Worm (Caenorhabditis elegans): Measurements from ENCODE around the gene Y53F4B.43.

DNA sequence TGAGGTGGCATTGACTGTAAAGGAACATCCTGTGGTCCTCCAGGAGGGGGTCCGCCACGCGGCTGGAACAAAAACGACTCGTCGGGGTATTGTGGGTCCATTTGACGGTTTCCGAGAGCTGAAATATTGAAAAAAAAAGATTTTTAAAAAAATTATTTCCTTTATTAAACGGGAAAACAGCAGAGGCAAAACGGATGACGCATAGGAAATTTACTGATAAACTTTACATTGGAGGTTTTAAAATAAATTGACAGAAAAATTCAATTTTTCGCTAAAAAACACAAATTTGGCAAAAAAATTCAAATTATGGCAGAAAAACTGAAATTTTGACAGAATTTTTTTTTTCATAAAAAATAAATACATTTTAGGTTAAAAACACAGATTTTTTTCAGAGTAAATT, 4.4 kb upstream of the Y53F4B.43 start, which contains the start of gene Y53F4B.5:
- no peak for TF ChIP-seq ztf-29 (GFP tag; IDR thresholded peaks at IDR 0.05)
- no peak for TF ChIP-seq klf-2 (GFP tag; conservative IDR thresholded peaks at IDR 0.05)
- TF ChIP-seq ztf-23 (GFP tag; IDR thresholded peaks at IDR 0.05): no peak
- TF ChIP-seq ref-1 (GFP tag; conservative IDR thresholded peaks at IDR 0.05): no peak
